Fruit fly (Drosophila melanogaster) whole organism, embryonic: Measurements from ENCODE around the gene CG46459.

Source experiments
- Atf-2 ChIP-seq: fragments of 200-800 bp; sonication (Bioruptor generic); optimal IDR thresholded peaks from 2 replicates; lab custom pipeline; 2016; ENCODE audit warnings: missing biosample characterization, missing genetic modification characterization
- BEAF-32 ChIP-seq: fragments of 200-800 bp; sonication (Bioruptor generic); optimal IDR thresholded peaks from 3 replicates; lab custom pipeline; 2017; ENCODE audit warnings: missing biosample characterization, missing genetic modification characterization, mild to moderate bottlenecking, moderate library complexity, missing genetic modification reagents
- CG12155 ChIP-seq: fragments of 200-800 bp; sonication (Bioruptor generic); optimal IDR thresholded peaks from 3 replicates; lab custom pipeline; 2016; ENCODE audit warnings: missing biosample characterization, missing genetic modification characterization
- CG1792 ChIP-seq: fragments of 200-800 bp; sonication (Bioruptor generic); optimal IDR thresholded peaks from 2 replicates; lab custom pipeline; 2016; ENCODE audit warnings: missing biosample characterization, missing genetic modification characterization
- CG2116 ChIP-seq: fragments of 200-800 bp; sonication (Bioruptor generic); optimal IDR thresholded peaks from 3 replicates; lab custom pipeline; 2018; ENCODE audit warnings: missing biosample characterization, mild to moderate bottlenecking, missing genetic modification characterization
- CG2129 ChIP-seq: fragments of 200-800 bp; sonication (Bioruptor generic); IDR thresholded peaks from 2 replicates; pipeline ENCODE4 v1.3.6; 2022; ENCODE audit warnings: missing biosample characterization, missing genetic modification characterization; ENCODE audit not compliant: partially characterized antibody
- CG3407 ChIP-seq: fragments of 200-800 bp; sonication (Bioruptor generic); optimal IDR thresholded peaks from 2 replicates; lab custom pipeline; 2018; ENCODE audit warnings: missing biosample characterization, mild to moderate bottlenecking, missing genetic modification characterization
- CG34376 ChIP-seq: fragments of 200-800 bp; sonication (Bioruptor generic); optimal IDR thresholded peaks from 2 replicates; lab custom pipeline; 2018; ENCODE audit warnings: missing biosample characterization, mild to moderate bottlenecking, missing genetic modification characterization
- CG34422 ChIP-seq: fragments of 200-800 bp; sonication (Bioruptor generic); IDR thresholded peaks from 3 replicates; pipeline ENCODE4 v1.3.6; 2022; ENCODE audit warnings: missing biosample characterization, missing genetic modification characterization
- CG3995 ChIP-seq: fragments of 200-800 bp; sonication (Bioruptor generic); optimal IDR thresholded peaks from 3 replicates; lab custom pipeline; 2016; ENCODE audit warnings: missing biosample characterization, missing genetic modification characterization
- CG4617 ChIP-seq: fragments of 200-800 bp; sonication (Bioruptor generic); optimal IDR thresholded peaks from 3 replicates; lab custom pipeline; 2016; ENCODE audit warnings: missing biosample characterization, missing genetic modification characterization, borderline replicate concordance
- CG6791 ChIP-seq: fragments of 200-800 bp; sonication (Bioruptor generic); IDR thresholded peaks from 3 replicates; pipeline ENCODE4 v1.3.6; 2022; ENCODE audit warnings: missing biosample characterization, missing genetic modification characterization; ENCODE audit not compliant: partially characterized antibody
- CG6813 ChIP-seq: fragments of 200-800 bp; sonication (Bioruptor generic); optimal IDR thresholded peaks from 2 replicates; lab custom pipeline; 2017; ENCODE audit warnings: missing biosample characterization, missing genetic modification characterization, mild to moderate bottlenecking, moderate library complexity, missing genetic modification reagents
- CG8388 ChIP-seq: fragments of 200-800 bp; sonication (Bioruptor generic); optimal IDR thresholded peaks from 2 replicates; lab custom pipeline; 2019; ENCODE audit warnings: missing biosample characterization, mild to moderate bottlenecking, missing genetic modification characterization, moderate library complexity
- D19B ChIP-seq: fragments of 200-800 bp; sonication (Bioruptor generic); optimal IDR thresholded peaks from 2 replicates; lab custom pipeline; 2017; ENCODE audit warnings: missing biosample characterization, mild to moderate bottlenecking, missing genetic modification characterization
- Doc3 ChIP-seq: fragments of 200-800 bp; sonication (Bioruptor generic); IDR thresholded peaks from 3 replicates; pipeline ENCODE4 v1.3.6; 2022; ENCODE audit warnings: missing biosample characterization, missing genetic modification characterization; ENCODE audit not compliant: partially characterized antibody
- Dref ChIP-seq: fragments of 200-800 bp; sonication (Bioruptor generic); IDR thresholded peaks from 2 replicates; pipeline ENCODE4 v1.3.6; 2022; ENCODE audit warnings: missing biosample characterization, missing genetic modification characterization
- E2f2 ChIP-seq: fragments of 200-800 bp; sonication (Bioruptor generic); IDR thresholded peaks from 2 replicates; pipeline ENCODE4 v1.3.6; 2022; ENCODE audit warnings: missing biosample characterization, missing genetic modification characterization
- Ets97D ChIP-seq: fragments of 200-800 bp; sonication (Bioruptor generic); optimal IDR thresholded peaks from 3 replicates; lab custom pipeline; 2016; ENCODE audit warnings: missing biosample characterization, missing genetic modification characterization
- Hmx ChIP-seq: fragments of 200-800 bp; sonication (Bioruptor generic); optimal IDR thresholded peaks from 2 replicates; lab custom pipeline; 2016; ENCODE audit warnings: missing biosample characterization, missing genetic modification characterization
- Kr ChIP-seq: fragments of 200-800 bp; sonication (Bioruptor generic); optimal IDR thresholded peaks from 2 replicates; lab custom pipeline; 2017; ENCODE audit warnings: missing biosample characterization, mild to moderate bottlenecking, missing genetic modification characterization
- Lhr ChIP-seq: fragments of 200-800 bp; sonication (Bioruptor generic); optimal IDR thresholded peaks from 3 replicates; lab custom pipeline; 2017; ENCODE audit warnings: mild to moderate bottlenecking, missing biosample characterization, missing genetic modification reagents, missing genetic modification characterization
- MBD-R2 ChIP-seq: fragments of 200-800 bp; sonication (Bioruptor generic); IDR thresholded peaks from 2 replicates; pipeline ENCODE4 v1.3.6; 2022; ENCODE audit warnings: missing biosample characterization, missing genetic modification characterization
- Med ChIP-seq: fragments of 200-800 bp; sonication (Bioruptor generic); peaks from one replicate; lab custom pipeline; 2016; ENCODE audit warnings: missing biosample characterization, missing genetic modification characterization, mild to moderate bottlenecking, inconsistent platforms, moderate library complexity
- Opbp ChIP-seq: fragments of 200-800 bp; sonication (Bioruptor generic); IDR thresholded peaks from 3 replicates; pipeline ENCODE4 v1.3.6; 2022; ENCODE audit warnings: missing biosample characterization, missing genetic modification characterization; ENCODE audit not compliant: partially characterized antibody
- Spps ChIP-seq: fragments of 200-800 bp; sonication (Bioruptor generic); optimal IDR thresholded peaks from 2 replicates; lab custom pipeline; 2018; ENCODE audit warnings: missing biosample characterization, mild to moderate bottlenecking, missing genetic modification characterization
- ase ChIP-seq: fragments of 200-800 bp; sonication (Bioruptor generic); IDR thresholded peaks from 3 replicates; pipeline ENCODE4 v1.3.6; 2022; ENCODE audit warnings: missing biosample characterization, missing genetic modification characterization
- ato ChIP-seq: fragments of 200-800 bp; sonication (Bioruptor generic); IDR thresholded peaks from 2 replicates; pipeline ENCODE4 v1.3.6; 2022; ENCODE audit warnings: missing biosample characterization, missing genetic modification characterization; ENCODE audit not compliant: partially characterized antibody
- caup ChIP-seq: fragments of 200-800 bp; sonication (Bioruptor generic); optimal IDR thresholded peaks from 3 replicates; lab custom pipeline; 2017; ENCODE audit warnings: missing biosample characterization, mild to moderate bottlenecking, missing genetic modification characterization, moderate library complexity; ENCODE audit not compliant: severe bottlenecking
- chinmo ChIP-seq: fragments of 200-800 bp; sonication (Bioruptor generic); IDR thresholded peaks from 4 replicates; pipeline ENCODE4 v1.3.6; 2022; ENCODE audit warnings: missing biosample characterization, missing genetic modification characterization; ENCODE audit not compliant: partially characterized antibody
- h ChIP-seq: fragments of >200 bp; optimal IDR thresholded peaks from 2 replicates; lab custom pipeline; 2017
- hb ChIP-seq: fragments of 200-800 bp; sonication (Bioruptor generic); IDR thresholded peaks from 3 replicates; pipeline ENCODE4 v1.3.6; 2022; ENCODE audit warnings: missing biosample characterization, missing genetic modification characterization; ENCODE audit not compliant: partially characterized antibody
- hbn ChIP-seq: fragments of 200-800 bp; sonication (Bioruptor generic); IDR thresholded peaks from 2 replicates; pipeline ENCODE4 v1.3.6; 2022; ENCODE audit warnings: missing biosample characterization, missing genetic modification characterization; ENCODE audit not compliant: partially characterized antibody
- lbe ChIP-seq: fragments of 200-800 bp; sonication (Bioruptor generic); optimal IDR thresholded peaks from 2 replicates; lab custom pipeline; 2016; ENCODE audit warnings: missing biosample characterization, mild to moderate bottlenecking, missing genetic modification characterization
- mld ChIP-seq: fragments of 200-800 bp; sonication (Bioruptor generic); IDR thresholded peaks from 3 replicates; pipeline ENCODE4 v1.3.6; 2022; ENCODE audit warnings: missing biosample characterization, missing genetic modification characterization; ENCODE audit not compliant: partially characterized antibody
- nerfin-1 ChIP-seq: fragments of 200-800 bp; sonication (Bioruptor generic); optimal IDR thresholded peaks from 3 replicates; lab custom pipeline; 2019; ENCODE audit warnings: missing biosample characterization, mild to moderate bottlenecking, missing genetic modification characterization, moderate library complexity
- p53 ChIP-seq: fragments of 200-800 bp; sonication (Bioruptor generic); optimal IDR thresholded peaks from 2 replicates; lab custom pipeline; 2016; ENCODE audit warnings: missing biosample characterization, missing genetic modification characterization
- pho ChIP-seq: fragments of 200-800 bp; sonication (Bioruptor generic); optimal IDR thresholded peaks from 2 replicates; lab custom pipeline; 2016; ENCODE audit warnings: missing biosample characterization, missing genetic modification characterization
- phol ChIP-seq: fragments of 200-800 bp; sonication (Bioruptor generic); optimal IDR thresholded peaks from 3 replicates; lab custom pipeline; 2018; ENCODE audit warnings: missing biosample characterization, mild to moderate bottlenecking, missing genetic modification characterization, moderate library complexity
- schlank ChIP-seq: fragments of 200-800 bp; sonication (Bioruptor generic); optimal IDR thresholded peaks from 2 replicates; lab custom pipeline; 2018; ENCODE audit warnings: missing biosample characterization, mild to moderate bottlenecking, missing genetic modification characterization
- seq ChIP-seq: fragments of 200-800 bp; sonication (Bioruptor generic); IDR thresholded peaks from 2 replicates; pipeline ENCODE4 v1.3.6; 2022; ENCODE audit warnings: missing biosample characterization, missing genetic modification characterization
- sisA ChIP-seq: fragments of 200-800 bp; sonication (Bioruptor generic); IDR thresholded peaks from 2 replicates; pipeline ENCODE4 v1.3.6; 2022; ENCODE audit warnings: missing biosample characterization, missing genetic modification characterization
- sna ChIP-seq: fragments of 200-800 bp; sonication (Bioruptor generic); IDR thresholded peaks from 2 replicates; pipeline ENCODE4 v1.3.6; 2022; ENCODE audit warnings: missing biosample characterization, missing genetic modification characterization; ENCODE audit not compliant: partially characterized antibody
- so ChIP-seq: fragments of 200-800 bp; sonication (Bioruptor generic); IDR thresholded peaks from 3 replicates; pipeline ENCODE4 v1.3.6; 2022; ENCODE audit warnings: missing biosample characterization, missing genetic modification characterization
- stwl ChIP-seq: fragments of 200-800 bp; sonication (Bioruptor generic); optimal IDR thresholded peaks from 3 replicates; lab custom pipeline; 2018; ENCODE audit warnings: missing biosample characterization, mild to moderate bottlenecking, missing genetic modification characterization, moderate library complexity
- trem ChIP-seq: fragments of 200-800 bp; optimal IDR thresholded peaks from 3 replicates; lab custom pipeline; 2019; ENCODE audit warnings: missing biosample characterization, mild to moderate bottlenecking, missing genetic modification characterization, moderate library complexity
- unc-4 ChIP-seq: fragments of 200-800 bp; sonication (Bioruptor generic); IDR thresholded peaks from 2 replicates; pipeline ENCODE4 v1.3.6; 2022; ENCODE audit warnings: missing biosample characterization, missing genetic modification characterization; ENCODE audit not compliant: partially characterized antibody
- wor ChIP-seq: fragments of 200-800 bp; sonication (Bioruptor generic); IDR thresholded peaks from 2 replicates; pipeline ENCODE4 v1.3.6; 2022; ENCODE audit warnings: missing biosample characterization, missing genetic modification characterization
- yki ChIP-seq: fragments of >200 bp; optimal IDR thresholded peaks from 3 replicates; lab custom pipeline; 2018

Gene CG46459

dm6 chr3R:10708169-10708568 is 11.7 kb downstream of the CG46459 start, which contains the start of gene CG31278 (continued):
- TF ChIP-seq CG8388 (GFP tag; lab: Kevin White, UChicago) = no peak
- no peak for TF ChIP-seq wor
- peak; percentile 97 for TF ChIP-seq E2f2 (GFP tag; lab: Robert Waterston, UW)
- TF ChIP-seq unc-4 (GFP tag; lab: Robert Waterston, UW) = peak; percentile 77
- TF ChIP-seq CG34422 (GFP tag; lab: Robert Waterston, UW) = peak; percentile 33; the same call in 1 of the 3 replicates
- peak; percentile 88 for TF ChIP-seq MBD-R2 (GFP tag; lab: Robert Waterston, UW)
- TF ChIP-seq p53 (GFP tag; lab: Kevin White, UChicago) = no peak
- TF ChIP-seq Lhr (GFP tag; lab: Kevin White, UChicago) = peak; percentile 13
- TF ChIP-seq h (lab: Kevin White, UChicago) = no peak
- TF ChIP-seq caup (GFP tag; lab: Kevin White, UChicago) = no peak
- TF ChIP-seq Ets97D (GFP tag; lab: Kevin White, UChicago) = peak; percentile 22
- TF ChIP-seq mld (GFP tag; lab: Robert Waterston, UW) = 0 out of 3 replicates have a peak, but pooled peaks have one; percentile 53
- TF ChIP-seq D19B (GFP tag; lab: Kevin White, UChicago) = no peak
- no peak for TF ChIP-seq Kr (GFP tag; lab: Kevin White, UChicago)
- no peak for TF ChIP-seq so (GFP tag; lab: Robert Waterston, UW)
- peak; percentile 46 for TF ChIP-seq CG2116 (GFP tag; lab: Kevin White, UChicago)
- no peak for TF ChIP-seq phol (tag; lab: Kevin White, UChicago)
- no peak for TF ChIP-seq lbe (GFP tag; lab: Kevin White, UChicago)
- TF ChIP-seq sisA (GFP tag; lab: Robert Waterston, UW) = no peak
- TF ChIP-seq CG6813 = no peak
- TF ChIP-seq nerfin-1 (tag; lab: Kevin White, UChicago) = no peak
- TF ChIP-seq schlank (tag; lab: Kevin White, UChicago) = no peak
- peak; percentile 68; the same call in 1 of the 3 replicates for TF ChIP-seq hb (GFP tag; lab: Robert Waterston, UW)
- TF ChIP-seq Doc3 (GFP tag; lab: Robert Waterston, UW) = peak; percentile 71
- peak; percentile 81 for TF ChIP-seq BEAF-32 (GFP tag; lab: Kevin White, UChicago)
- peak; percentile 66 for TF ChIP-seq CG4617 (GFP tag; lab: Kevin White, UChicago)
- peak; percentile 83 for TF ChIP-seq Dref (GFP tag; lab: Robert Waterston, UW)
- peak; percentile 79; the same call in 2 of the 3 replicates for TF ChIP-seq Opbp (GFP tag; lab: Robert Waterston, UW)
- TF ChIP-seq CG3407 (GFP tag; lab: Kevin White, UChicago) = no peak
- no peak for TF ChIP-seq CG34376
- TF ChIP-seq seq (GFP tag; lab: Robert Waterston, UW) = no peak
- 0 out of 4 replicates have a peak, but pooled peaks have one; percentile 84 for TF ChIP-seq chinmo (GFP tag; lab: Robert Waterston, UW)
- TF ChIP-seq Spps = no peak
- no peak for TF ChIP-seq CG1792
- TF ChIP-seq Med (GFP tag; lab: Kevin White, UChicago) = peak; percentile 73
- TF ChIP-seq pho = no peak
- TF ChIP-seq hbn (GFP tag; lab: Robert Waterston, UW) = peak; percentile 74
- TF ChIP-seq stwl (tag; lab: Kevin White, UChicago) = peak; percentile 83
- peak; percentile 77 for TF ChIP-seq ato
- TF ChIP-seq yki = no peak
- TF ChIP-seq Hmx = no peak
- no peak for TF ChIP-seq ase (GFP tag; lab: Robert Waterston, UW)
- no peak for TF ChIP-seq CG12155
- TF ChIP-seq CG6791 = peak; percentile 83
- peak; percentile 78; the same call in 1 of the 2 replicates for TF ChIP-seq sna (GFP tag; lab: Robert Waterston, UW)
- peak; percentile 64 for TF ChIP-seq CG2129 (GFP tag; lab: Robert Waterston, UW)
- TF ChIP-seq Atf-2 = no peak
- peak; percentile 24 for TF ChIP-seq CG3995 (GFP tag; lab: Kevin White, UChicago)
- TF ChIP-seq trem (tag; lab: Kevin White, UChicago) = peak; percentile 33
- TF ChIP-seq, all 482 proteins: peak for 51
